Fruit fly (Drosophila melanogaster) whole organism, embryonic: ENCODE data around the gene stumps.

Experiments used
- CG10431 ChIP-seq: fragments of 200-800 bp; sonication (Bioruptor generic); optimal IDR thresholded peaks from 3 replicates; lab custom pipeline; 2018; ENCODE audit warnings: missing biosample characterization, mild to moderate bottlenecking, missing genetic modification characterization
- CG10979 ChIP-seq: fragments of 200-800 bp; sonication (Bioruptor generic); optimal IDR thresholded peaks from 2 replicates; lab custom pipeline; 2018; ENCODE audit warnings: missing biosample characterization, mild to moderate bottlenecking, missing genetic modification characterization, moderate library complexity
- CG11456 ChIP-seq: fragments of 200-800 bp; sonication (Bioruptor generic); IDR thresholded peaks from 3 replicates; pipeline ENCODE4 v1.3.6; 2022; ENCODE audit warnings: missing biosample characterization, missing genetic modification characterization
- CG12391 ChIP-seq: fragments of 200-800 bp; sonication (Bioruptor generic); optimal IDR thresholded peaks from 3 replicates; lab custom pipeline; 2018; ENCODE audit warnings: missing biosample characterization, mild to moderate bottlenecking, missing genetic modification characterization, moderate library complexity
- CG13624 ChIP-seq: fragments of 200-800 bp; sonication (Bioruptor generic); optimal IDR thresholded peaks from 2 replicates; lab custom pipeline; 2016; ENCODE audit warnings: missing biosample characterization, missing genetic modification characterization
- CG14050 ChIP-seq: fragments of 200-800 bp; sonication (Bioruptor generic); IDR thresholded peaks from 3 replicates; pipeline ENCODE4 v1.3.6; 2022; ENCODE audit warnings: missing biosample characterization, missing genetic modification characterization
- CG18619 ChIP-seq: fragments of 200-800 bp; sonication (Bioruptor generic); optimal IDR thresholded peaks from 3 replicates; lab custom pipeline; 2017; ENCODE audit warnings: missing biosample characterization, mild to moderate bottlenecking, missing genetic modification characterization
- CG33557 ChIP-seq: fragments of 200-800 bp; sonication (Bioruptor generic); optimal IDR thresholded peaks from 2 replicates; lab custom pipeline; 2019; ENCODE audit warnings: missing biosample characterization, mild to moderate bottlenecking, missing genetic modification characterization, moderate library complexity
- CG3726 ChIP-seq: fragments of 200-800 bp; sonication (Bioruptor generic); IDR thresholded peaks from 3 replicates; pipeline ENCODE4, ENCODE4 v1.3.6; 2022; ENCODE audit warnings: missing biosample characterization, missing genetic modification characterization
- CG4424 ChIP-seq: fragments of 200-800 bp; sonication (Bioruptor generic); optimal IDR thresholded peaks from 3 replicates; lab custom pipeline; 2016; ENCODE audit warnings: missing biosample characterization, missing genetic modification characterization
- CG6813 ChIP-seq: fragments of 200-800 bp; sonication (Bioruptor generic); optimal IDR thresholded peaks from 2 replicates; lab custom pipeline; 2017; ENCODE audit warnings: missing biosample characterization, missing genetic modification characterization, mild to moderate bottlenecking, moderate library complexity, missing genetic modification reagents
- CG8765 ChIP-seq: fragments of 200-800 bp; sonication (Bioruptor generic); IDR thresholded peaks from 2 replicates; pipeline ENCODE4 v1.3.6; 2022; ENCODE audit warnings: missing biosample characterization, missing genetic modification characterization
- CG9727 ChIP-seq: fragments of 200-800 bp; sonication (Bioruptor generic); optimal IDR thresholded peaks from 3 replicates; lab custom pipeline; 2017; ENCODE audit warnings: missing biosample characterization, mild to moderate bottlenecking, missing genetic modification characterization
- CHES-1-like ChIP-seq: fragments of 200-800 bp; sonication (Bioruptor generic); optimal IDR thresholded peaks from 2 replicates; lab custom pipeline; 2016; ENCODE audit warnings: missing biosample characterization, missing genetic modification characterization
- Dfd ChIP-seq, 2 experiments: fragments of >200 bp; optimal IDR thresholded peaks; 2 replicates each; lab custom pipeline; 2017; ENCODE audit warnings: missing biosample characterization in 2 of 2, missing genetic modification characterization in 2 of 2
- Doc2 ChIP-seq: fragments of 200-800 bp; sonication (Bioruptor generic); IDR thresholded peaks from 2 replicates; pipeline ENCODE4 v1.3.6; 2022; ENCODE audit warnings: missing biosample characterization, missing genetic modification characterization
- Gsc ChIP-seq: fragments of 200-800 bp; sonication (Bioruptor generic); IDR thresholded peaks from 2 replicates; pipeline ENCODE4 v1.3.6; 2022; ENCODE audit warnings: missing biosample characterization, missing genetic modification characterization
- HLH3B ChIP-seq: fragments of 200-800 bp; sonication (Bioruptor generic); IDR thresholded peaks from 2 replicates; pipeline ENCODE4 v1.3.6; 2022; ENCODE audit warnings: missing biosample characterization, missing genetic modification characterization
- Hey ChIP-seq: fragments of 200-800 bp; sonication (Bioruptor generic); optimal IDR thresholded peaks from 3 replicates; lab custom pipeline; 2018; ENCODE audit warnings: missing biosample characterization, mild to moderate bottlenecking, missing genetic modification characterization
- Hmr ChIP-seq: fragments of 200-800 bp; sonication (Bioruptor generic); optimal IDR thresholded peaks from 3 replicates; lab custom pipeline; 2017; ENCODE audit warnings: mild to moderate bottlenecking, missing biosample characterization, missing genetic modification reagents, missing genetic modification characterization
- Lpt ChIP-seq: fragments of >200 bp; optimal IDR thresholded peaks from 2 replicates; lab custom pipeline; 2018; ENCODE audit warnings: missing biosample characterization, missing genetic modification characterization
- MESR4 ChIP-seq: fragments of 200-800 bp; sonication (Bioruptor generic); optimal IDR thresholded peaks from 2 replicates; lab custom pipeline; 2018; ENCODE audit warnings: missing biosample characterization, mild to moderate bottlenecking, missing genetic modification characterization, moderate library complexity
- NFAT ChIP-seq: fragments of 200-800 bp; sonication (Bioruptor generic); IDR thresholded peaks from 2 replicates; pipeline ENCODE4 v1.3.6; 2022; ENCODE audit warnings: missing biosample characterization, missing genetic modification characterization
- NK7.1 ChIP-seq: fragments of 200-800 bp; sonication (Bioruptor generic); optimal IDR thresholded peaks from 3 replicates; lab custom pipeline; 2016; ENCODE audit warnings: missing biosample characterization, missing genetic modification characterization
- Nf-YA ChIP-seq: fragments of 200-800 bp; sonication (Bioruptor generic); IDR thresholded peaks from 2 replicates; pipeline ENCODE4 v1.3.6; 2022; ENCODE audit warnings: missing biosample characterization, missing genetic modification characterization
- Oli ChIP-seq: fragments of 200-800 bp; sonication (Bioruptor generic); optimal IDR thresholded peaks from 2 replicates; lab custom pipeline; 2018; ENCODE audit warnings: missing biosample characterization, mild to moderate bottlenecking, missing genetic modification characterization, moderate library complexity
- Rx ChIP-seq: fragments of 200-800 bp; sonication (Bioruptor generic); IDR thresholded peaks from 2 replicates; pipeline ENCODE4 v1.3.6; 2022; ENCODE audit warnings: missing biosample characterization, missing genetic modification characterization
- ap ChIP-seq: fragments of 200-800 bp; sonication (Bioruptor generic); IDR thresholded peaks from 2 replicates; pipeline ENCODE4 v1.3.6; 2022; ENCODE audit warnings: missing biosample characterization, missing genetic modification characterization
- bigmax ChIP-seq: fragments of 200-800 bp; sonication (Bioruptor generic); optimal IDR thresholded peaks from 2 replicates; lab custom pipeline; 2018; ENCODE audit warnings: missing biosample characterization, mild to moderate bottlenecking, missing genetic modification characterization
- caup ChIP-seq: fragments of 200-800 bp; sonication (Bioruptor generic); optimal IDR thresholded peaks from 3 replicates; lab custom pipeline; 2017; ENCODE audit warnings: missing biosample characterization, mild to moderate bottlenecking, missing genetic modification characterization, moderate library complexity; ENCODE audit not compliant: severe bottlenecking
- chif ChIP-seq, 2 experiments: fragments of 200-800 bp; sonication (Bioruptor generic); optimal IDR thresholded peaks; 3 replicates each; lab custom pipeline; 2016; ENCODE audit warnings: missing biosample characterization in 2 of 2, missing genetic modification characterization in 2 of 2
- dati ChIP-seq: fragments of 200-800 bp; sonication (Bioruptor generic); IDR thresholded peaks from 2 replicates; pipeline ENCODE4 v1.3.6; 2022; ENCODE audit warnings: missing biosample characterization, missing genetic modification characterization
- dmrt99B ChIP-seq: fragments of 200-800 bp; sonication (Bioruptor generic); optimal IDR thresholded peaks from 2 replicates; lab custom pipeline; 2018; ENCODE audit warnings: missing biosample characterization, mild to moderate bottlenecking, missing genetic modification characterization, moderate library complexity
- gcm ChIP-seq: fragments of 200-800 bp; sonication (Bioruptor generic); optimal IDR thresholded peaks from 2 replicates; lab custom pipeline; 2019; ENCODE audit warnings: missing biosample characterization, mild to moderate bottlenecking, missing genetic modification characterization, moderate library complexity
- gcm2 ChIP-seq: fragments of 200-800 bp; sonication (Bioruptor generic); optimal IDR thresholded peaks from 2 replicates; lab custom pipeline; 2016; ENCODE audit warnings: missing biosample characterization, missing genetic modification characterization
- hb ChIP-seq: fragments of 200-800 bp; sonication (Bioruptor generic); IDR thresholded peaks from 3 replicates; pipeline ENCODE4 v1.3.6; 2022; ENCODE audit warnings: missing biosample characterization, missing genetic modification characterization; ENCODE audit not compliant: partially characterized antibody
- nom ChIP-seq: fragments of 200-800 bp; sonication (Bioruptor generic); optimal IDR thresholded peaks from 2 replicates; lab custom pipeline; 2017; ENCODE audit warnings: missing biosample characterization, missing genetic modification characterization, mild to moderate bottlenecking, moderate library complexity, missing genetic modification reagents
- prd ChIP-seq, 3 experiments: fragments of >200 bp in 2 of 3; fragments of 200-800 bp in 1 of 3; sonication (Bioruptor generic) in 1 of 3; optimal IDR thresholded peaks in 2 of 3; IDR thresholded peaks in 1 of 3; 2 replicates in 2 of 3; 3 replicates in 1 of 3; pipeline versions ENCODE4 v1.3.6 to Lab custom; 2017 to 2022; ENCODE audit warnings: missing biosample characterization in 1 of 3, missing genetic modification characterization in 1 of 3
- pros ChIP-seq: fragments of 200-800 bp; sonication (Bioruptor generic); optimal IDR thresholded peaks from 3 replicates; lab custom pipeline; 2019; ENCODE audit warnings: missing biosample characterization, mild to moderate bottlenecking, missing genetic modification characterization, moderate library complexity
- ranshi ChIP-seq: fragments of 200-800 bp; sonication (Bioruptor generic); IDR thresholded peaks from 2 replicates; pipeline ENCODE4 v1.3.6; 2022; ENCODE audit warnings: missing biosample characterization, missing genetic modification characterization
- sob ChIP-seq: fragments of 200-800 bp; sonication (Bioruptor generic); IDR thresholded peaks from 2 replicates; pipeline ENCODE4 v1.3.6; 2022; ENCODE audit warnings: missing biosample characterization, missing genetic modification characterization
- sqz ChIP-seq: fragments of 200-800 bp; sonication (Bioruptor generic); optimal IDR thresholded peaks from 3 replicates; lab custom pipeline; 2018; ENCODE audit warnings: missing biosample characterization, mild to moderate bottlenecking, missing genetic modification characterization
- sug ChIP-seq: fragments of 200-800 bp; optimal IDR thresholded peaks from 2 replicates; lab custom pipeline; 2019; ENCODE audit warnings: missing biosample characterization, mild to moderate bottlenecking, missing genetic modification characterization, moderate library complexity
- unpg ChIP-seq: fragments of 200-800 bp; sonication (Bioruptor generic); optimal IDR thresholded peaks from 3 replicates; lab custom pipeline; 2018; ENCODE audit warnings: missing biosample characterization, mild to moderate bottlenecking, missing genetic modification characterization, moderate library complexity
- wor ChIP-seq: fragments of 200-800 bp; sonication (Bioruptor generic); IDR thresholded peaks from 2 replicates; pipeline ENCODE4 v1.3.6; 2022; ENCODE audit warnings: missing biosample characterization, missing genetic modification characterization
- zf30C ChIP-seq: fragments of 200-800 bp; sonication (Bioruptor generic); optimal IDR thresholded peaks from 3 replicates; lab custom pipeline; 2018; ENCODE audit warnings: missing biosample characterization, mild to moderate bottlenecking, missing genetic modification characterization
- zfh2 ChIP-seq: fragments of 200-800 bp; sonication (Bioruptor generic); optimal IDR thresholded peaks from 2 replicates; lab custom pipeline; 2016; ENCODE audit warnings: missing biosample characterization, missing genetic modification characterization

The stumps gene

dm6 chr3R:14654976-14655896, 78.2 kb downstream of the stumps start (continued):
- TF ChIP-seq ranshi (peak; percentile 94), Doc2 (peak; percentile 75; the same call in 1 of the 2 replicates), caup (GFP tag; lab: Kevin White, UChicago) (peak; percentile 94), zf30C (GFP tag; lab: Kevin White, UChicago) (peak; percentile 26), CG12391 (tag; lab: Kevin White, UChicago) (peak; percentile 92), nom (GFP tag; lab: Kevin White, UChicago) (peak; percentile 91), unpg (GFP tag; lab: Kevin White, UChicago) (peak; percentile 96), CG10979 (tag; lab: Kevin White, UChicago) (peak; percentile 93), hb (no peak), CHES-1-like (GFP tag; lab: Kevin White, UChicago) (peak; percentile 90), wor (GFP tag; lab: Robert Waterston, UW) (peak; percentile 82), CG10431 (GFP tag; lab: Kevin White, UChicago) (peak; percentile 83), CG33557 (GFP tag; lab: Kevin White, UChicago) (peak; percentile 93), CG13624 (peak; percentile 93), prd (optimal IDR thresholded peaks at IDR 0.05; lab: Kevin White, UChicago) (no peak), prd (GFP tag; IDR thresholded peaks at IDR 0.05; lab: Robert Waterston, UW) (peak; percentile 93), NK7.1 (GFP tag; lab: Kevin White, UChicago) (peak; percentile 89), gcm2 (GFP tag; lab: Kevin White, UChicago) (peak; percentile 52), NFAT (peak; percentile 88), dati (GFP tag; lab: Robert Waterston, UW) (peak; percentile 56; the same call in 1 of the 2 replicates), Lpt (no peak), CG14050 (GFP tag; lab: Robert Waterston, UW) (peak; percentile 89), sug (tag; lab: Kevin White, UChicago) (peak; percentile 93), bigmax (GFP tag; lab: Kevin White, UChicago) (peak; percentile 56), CG4424 (GFP tag; lab: Kevin White, UChicago) (peak; percentile 91), gcm (GFP tag; lab: Kevin White, UChicago) (peak; percentile 91), CG3726 (GFP tag; lab: Robert Waterston, UW) (peak; percentile 82; the same call in 1 of the 3 replicates), Oli (tag; lab: Kevin White, UChicago) (peak; percentile 95), pros (GFP tag; lab: Kevin White, UChicago) (peak; percentile 64), Nf-YA (peak; percentile 84), CG11456 (peak; percentile 91), zfh2 (GFP tag; lab: Kevin White, UChicago) (peak; percentile 92), MESR4 (GFP tag; lab: Kevin White, UChicago) (peak; percentile 97), Hey (tag; lab: Kevin White, UChicago) (peak; percentile 81), CG18619 (GFP tag; lab: Kevin White, UChicago) (peak; percentile 95), CG8765 (GFP tag; lab: Robert Waterston, UW) (peak; percentile 90), Dfd (GFP tag; optimal IDR thresholded peaks at IDR 0.05; lab: Kevin White, UChicago) (no peak), Rx (GFP tag; lab: Robert Waterston, UW) (peak; percentile 92), HLH3B (peak; percentile 89), CG6813 (GFP tag; lab: Kevin White, UChicago) (peak; percentile 95), CG9727 (peak; percentile 95), Hmr (GFP tag; lab: Kevin White, UChicago) (peak; percentile 96), ap (GFP tag; lab: Robert Waterston, UW) (peak; percentile 87), dmrt99B (tag; lab: Kevin White, UChicago) (peak; percentile 94), sqz (GFP tag; lab: Kevin White, UChicago) (peak; percentile 96), chif (GFP tag; optimal IDR thresholded peaks at IDR 0.05; lab: Kevin White, UChicago) (peak; percentile 91 to 93), Gsc (GFP tag; lab: Robert Waterston, UW) (no peak), sob (GFP tag; lab: Robert Waterston, UW) (peak; percentile 92)
